Worm (Caenorhabditis elegans): ENCODE measurements around the gene rrf-3.

rrf-3 gene

DNA sequence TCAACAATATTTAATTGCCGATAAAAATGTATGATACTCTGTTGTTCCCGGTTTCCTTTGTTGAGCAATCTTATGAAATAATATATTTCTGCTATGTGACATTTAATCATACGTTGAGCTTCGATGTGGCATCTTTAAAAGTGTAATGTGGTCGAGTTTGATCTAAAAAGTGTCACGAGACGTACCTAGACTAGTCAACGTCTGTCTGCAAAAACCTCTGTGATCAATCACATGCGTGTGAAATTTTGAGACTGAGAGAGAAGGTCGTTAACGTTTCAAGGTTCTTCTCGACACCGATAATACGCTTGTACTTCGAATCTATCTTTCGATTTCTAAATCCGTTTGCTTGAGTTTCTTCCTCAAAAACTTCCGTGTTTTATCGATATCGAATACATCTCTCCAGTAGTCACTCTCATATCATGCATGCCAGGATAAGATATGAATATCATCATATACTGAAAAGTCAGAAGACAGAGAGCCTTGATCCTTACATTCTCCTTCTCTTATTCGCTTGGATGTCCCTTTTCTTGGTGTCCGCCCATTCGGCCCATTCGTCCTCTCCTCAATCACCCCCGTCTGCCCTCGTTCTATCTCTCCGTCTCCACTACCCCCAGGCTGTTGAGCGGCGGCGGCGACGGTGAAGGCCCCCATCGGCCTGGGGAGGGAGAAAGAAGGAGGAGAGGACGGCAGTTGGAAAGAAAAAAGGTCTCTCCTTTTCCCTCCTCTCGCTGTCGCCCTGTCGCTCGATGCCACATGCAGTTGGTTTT lies 33.8 kb upstream of the rrf-3 start (continued):
- TF ChIP-seq sdz-12 (GFP tag; optimal IDR thresholded peaks at IDR 0.05) = no peak
- TF ChIP-seq egl-43 (GFP tag; IDR thresholded peaks at IDR 0.05) = peak; percentile 72
- TF ChIP-seq dve-1 (tag; optimal IDR thresholded peaks at IDR 0.05; ENCODE audit: insufficient read depth) = peak; percentile 65
- no peak for TF ChIP-seq ceh-44 (GFP tag; IDR thresholded peaks at IDR 0.05)
- TF ChIP-seq mxl-3 (GFP tag; optimal IDR thresholded peaks at IDR 0.05) = peak; percentile 74
- TF ChIP-seq nhr-11 (tag; optimal IDR thresholded peaks at IDR 0.05) = no peak
- TF ChIP-seq daf-16 (GFP tag; optimal IDR thresholded peaks at IDR 0.05) = peak in 1 of 2 experiments; percentile 30
- peak; percentile 7 for TF ChIP-seq daf-16 (tag; optimal IDR thresholded peaks at IDR 0.05)
- peak in 1 of 2 experiments; percentile 63 for TF ChIP-seq mdl-1 (tag; optimal IDR thresholded peaks at IDR 0.05)
- TF ChIP-seq set-16 (GFP tag; IDR thresholded peaks at IDR 0.05) = peak; percentile 98
- peak; percentile 65 for TF ChIP-seq aha-1 (tag)
- 0 out of 2 replicates have a peak, but pooled peaks have one; percentile 12 for TF ChIP-seq php-3 (GFP tag; IDR thresholded peaks at IDR 0.05)
- TF ChIP-seq hmg-1.1 (GFP tag; IDR thresholded peaks at IDR 0.05) = peak; percentile 57
- TF ChIP-seq dpl-1 (GFP tag; optimal IDR thresholded peaks at IDR 0.05) = peak; percentile 30
- TF ChIP-seq nhr-77 (tag; optimal IDR thresholded peaks at IDR 0.05) = peak; percentile 4
- peak; percentile 0 for TF ChIP-seq lin-13 (GFP tag; optimal IDR thresholded peaks at IDR 0.05)
- no peak for TF ChIP-seq pqm-1 (tag; optimal IDR thresholded peaks at IDR 0.05)
- TF ChIP-seq hlh-11 (tag; optimal IDR thresholded peaks at IDR 0.05) = peak; percentile 72
- no peak for TF ChIP-seq ztf-11 (tag; optimal IDR thresholded peaks at IDR 0.05)
- TF ChIP-seq mes-2 (tag; optimal IDR thresholded peaks at IDR 0.05; ENCODE audit: poor library complexity, severe bottlenecking) = peak; percentile 66
- TF ChIP-seq F37D6.2 (tag; optimal IDR thresholded peaks at IDR 0.05) = peak; percentile 8
- TF ChIP-seq lin-1 (GFP tag; IDR thresholded peaks at IDR 0.05) = 0 out of 2 replicates have a peak, but pooled peaks have one; percentile 33

DNA sequence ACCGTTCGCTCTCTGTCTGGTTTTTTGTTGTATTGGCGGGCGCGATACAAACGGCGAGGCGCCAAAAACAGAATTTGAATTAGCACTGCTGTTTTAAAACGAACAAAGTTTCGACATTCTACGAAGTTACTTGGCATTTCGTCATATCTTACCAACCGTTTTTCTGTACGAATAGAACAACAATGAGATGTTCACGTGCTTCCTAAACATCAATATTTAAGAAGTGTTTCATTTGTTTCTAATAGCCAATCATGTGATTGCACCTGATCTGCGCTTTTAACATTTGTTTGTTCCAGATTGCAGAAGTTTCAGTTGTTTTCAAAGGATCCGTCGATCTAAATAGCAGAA lies 33.3 kb upstream of the rrf-3 start:
- TF ChIP-seq ctbp-1 (GFP tag; IDR thresholded peaks at IDR 0.05) (no peak; the same call in 1 of the 2 replicates), lin-39 (tag; optimal IDR thresholded peaks at IDR 0.05) (no peak), hlh-30 (tag; optimal IDR thresholded peaks at IDR 0.05; ENCODE audit: insufficient read depth) (peak; percentile 40), lin-29 (GFP tag; IDR thresholded peaks at IDR 0.05) (no peak), dmd-6 (GFP tag; IDR thresholded peaks at IDR 0.05) (no peak), F44E2.7 (GFP tag; IDR thresholded peaks at IDR 0.05) (no peak), ceh-44 (GFP tag; IDR thresholded peaks at IDR 0.05) (no peak), fkh-10 (GFP tag; optimal IDR thresholded peaks at IDR 0.05) (no peak), saeg-2 (GFP tag; IDR thresholded peaks at IDR 0.05) (no peak), ceh-20 (GFP tag; IDR thresholded peaks at IDR 0.05) (no peak), zfp-2 (tag; optimal IDR thresholded peaks at IDR 0.05) (no peak), spr-3 (GFP tag; optimal IDR thresholded peaks at IDR 0.05) (no peak), nhr-111 (GFP tag; optimal IDR thresholded peaks at IDR 0.05) (no peak), mep-1 (tag; optimal IDR thresholded peaks at IDR 0.05) (peak; percentile 56), dve-1 (tag; optimal IDR thresholded peaks at IDR 0.05; ENCODE audit: insufficient read depth) (no peak), lir-3 (tag; optimal IDR thresholded peaks at IDR 0.05) (no peak), F10B5.3 (tag; optimal IDR thresholded peaks at IDR 0.05) (no peak)

DNA sequence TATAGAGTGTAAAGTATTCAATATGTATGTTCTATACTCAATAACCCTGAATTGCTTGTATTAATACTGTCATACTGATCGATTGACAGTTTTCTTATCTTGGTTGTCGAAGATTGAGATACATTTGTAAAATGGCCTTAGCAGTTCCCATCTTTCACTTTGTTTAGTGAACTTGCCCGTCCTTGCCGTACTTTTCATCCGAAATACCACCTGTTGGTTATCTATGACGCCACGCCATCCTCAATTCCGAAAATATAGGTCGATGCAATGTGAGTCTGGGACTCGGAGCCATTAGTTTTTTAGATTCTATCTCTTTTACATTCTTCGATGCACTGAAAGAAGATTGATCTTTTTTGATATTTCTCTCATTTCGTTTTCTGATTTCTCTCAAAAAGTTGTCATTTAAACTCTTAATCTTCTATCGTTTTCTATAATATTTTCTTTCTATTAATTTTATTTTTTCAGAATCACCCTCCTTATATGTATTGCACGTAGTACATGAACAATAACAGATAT lies 32.7 kb upstream of the rrf-3 start, which contains the start of gene ulp-4:
Gene ulp-4, plus strand, starts transcription at position 466 of the 516 bp plus-strand sequence.
- TF ChIP-seq daf-16 (GFP tag; optimal IDR thresholded peaks at IDR 0.05) (peak in 1 of 2 experiments; percentile 10), daf-16 (tag; optimal IDR thresholded peaks at IDR 0.05) (no peak), lim-7 (GFP tag; IDR thresholded peaks at IDR 0.05) (no peak), dmd-6 (GFP tag; IDR thresholded peaks at IDR 0.05) (peak; percentile 46; the same call in 1 of the 2 replicates), madf-9 (GFP tag; conservative IDR thresholded peaks at IDR 0.05) (no peak), tra-1 (GFP tag; IDR thresholded peaks at IDR 0.05) (peak; percentile 40; the same call in 1 of the 2 replicates), nhr-41 (GFP tag; IDR thresholded peaks at IDR 0.05) (no peak), ztf-11 (tag; optimal IDR thresholded peaks at IDR 0.05) (no peak), unc-62 (GFP tag; optimal IDR thresholded peaks at IDR 0.05 in 1 of 2) (peak in 1 of 2 experiments; percentile 73), unc-62 (tag; optimal IDR thresholded peaks at IDR 0.05) (no peak), egl-43 (GFP tag; IDR thresholded peaks at IDR 0.05) (no peak), lsy-2 (tag; optimal IDR thresholded peaks at IDR 0.05) (peak in 1 of 2 experiments; percentile 19), nhr-25 (tag; optimal IDR thresholded peaks at IDR 0.05; ENCODE audit: borderline replicate concordance, insufficient read depth) (peak; percentile 30), dve-1 (tag; optimal IDR thresholded peaks at IDR 0.05; ENCODE audit: insufficient read depth) (peak; percentile 26), hlh-11 (tag; optimal IDR thresholded peaks at IDR 0.05) (peak; percentile 18), aha-1 (tag) (peak; percentile 70), lin-1 (GFP tag; IDR thresholded peaks at IDR 0.05) (no peak), mes-2 (tag; optimal IDR thresholded peaks at IDR 0.05; ENCODE audit: poor library complexity, severe bottlenecking) (peak; percentile 30)

Data from whole organism, L4 larva.